Worm (Caenorhabditis elegans) whole organism, early embryonic: ENCODE data around the gene F07F6.8.

Source experiments
- B0310.2 ChIP-seq: sonication (generic microtip); optimal IDR thresholded peaks from 2 replicates; lab custom pipeline; 2016; ENCODE audit warnings: mild to moderate bottlenecking, missing genetic modification characterization, missing compliant biosample characterization
- ama-1 ChIP-seq: fragments of 150-350 bp; optimal IDR thresholded peaks from 2 replicates; lab custom pipeline; 2014
- ets-7 ChIP-seq: sonication (generic microtip); optimal IDR thresholded peaks from 2 replicates; lab custom pipeline; 2016; ENCODE audit warnings: missing genotype, missing genetic modification characterization, missing compliant biosample characterization
- hmbx-1 ChIP-seq: sonication (generic microtip); optimal IDR thresholded peaks from 2 replicates; lab custom pipeline; 2016; ENCODE audit warnings: mild to moderate bottlenecking, missing genetic modification characterization, missing compliant biosample characterization
- hmg-4 ChIP-seq: fragments of 200-800 bp; sonication (Bioruptor generic); optimal IDR thresholded peaks from 2 replicates; lab custom pipeline; 2018; ENCODE audit warnings: mild to moderate bottlenecking, missing genetic modification characterization, missing compliant biosample characterization
- pes-1 ChIP-seq: fragments of 200-800 bp; sonication (Bioruptor generic); IDR thresholded peaks from 2 replicates; pipeline ENCODE4 v1.3.6; 2022; ENCODE audit warnings: missing genetic modification reagents, missing genetic modification characterization, missing compliant biosample characterization
- tbx-37 ChIP-seq: fragments of 200-800 bp; sonication (Bioruptor generic); conservative IDR thresholded peaks from 2 replicates; pipeline ENCODE4 v1.3.6; 2022; ENCODE audit warnings: missing genetic modification reagents, missing genetic modification characterization, missing compliant biosample characterization
- tra-4 ChIP-seq: sonication (generic microtip); optimal IDR thresholded peaks from 2 replicates; lab custom pipeline; 2017; ENCODE audit warnings: missing genetic modification characterization, missing compliant biosample characterization

DNA sequence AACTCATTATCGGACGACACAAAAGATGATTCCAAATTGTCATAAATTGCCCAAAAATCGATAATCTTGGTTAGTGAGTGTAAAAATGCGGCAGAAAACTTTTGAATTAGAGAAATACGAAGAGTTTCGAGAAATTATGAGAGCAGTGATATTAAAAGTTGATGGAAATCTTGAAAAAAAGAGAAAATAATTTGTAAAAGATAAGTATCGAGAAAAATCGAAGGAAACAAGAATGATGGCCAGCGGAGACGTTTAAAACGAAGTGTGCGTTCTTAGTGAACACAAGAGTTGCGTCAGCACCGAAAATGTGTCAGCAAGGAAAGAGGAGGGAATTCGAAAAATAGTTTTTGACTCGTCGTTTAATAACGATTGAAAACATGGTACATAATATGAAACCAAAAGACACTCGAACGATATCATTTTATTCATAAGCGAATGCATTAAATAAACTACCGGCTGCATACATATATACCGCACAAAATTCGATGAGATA lies 35.7 kb downstream of the F07F6.8 start, which contains the start of gene ndx-6:
- TF ChIP-seq pes-1 (GFP tag; lab: Robert Waterston, UW), result peak; percentile 66
- peak; percentile 7 for TF ChIP-seq hmbx-1
- TF ChIP-seq ama-1 (lab: Kevin White, UChicago), result no peak
- peak; percentile 45; the same call in 1 of the 2 replicates for TF ChIP-seq tbx-37 (GFP tag; lab: Robert Waterston, UW)
- no peak for TF ChIP-seq B0310.2
- no peak for TF ChIP-seq tra-4 (tag; lab: Kevin White, UChicago)
- no peak for TF ChIP-seq hmg-4 (GFP tag; lab: Kevin White, UChicago)
- TF ChIP-seq ets-7 (tag; lab: Kevin White, UChicago), result peak; percentile 20
